Worm (Caenorhabditis elegans) whole organism, L2 larva: Measurements from ENCODE around the gene tmem-17.

Experiments
- ama-1 ChIP-seq: fragments of 150-350 bp; optimal IDR thresholded peaks from 2 replicates; lab custom pipeline; 2018; ENCODE audit warnings: inconsistent platforms
- dmd-4 ChIP-seq: sonication (generic microtip); optimal IDR thresholded peaks from 2 replicates; lab custom pipeline; 2017; ENCODE audit warnings: missing biosample characterization, missing genetic modification characterization
- egl-27 ChIP-seq: sonication (generic microtip); optimal IDR thresholded peaks from 3 replicates; lab custom pipeline; 2017; ENCODE audit warnings: missing biosample characterization, missing genetic modification reagents, missing genetic modification characterization
- lsy-2 ChIP-seq, 2 experiments: fragments of 150-350 bp in 1 of 2; sonication (generic microtip) in 1 of 2; optimal IDR thresholded peaks; 2 replicates each; lab custom pipeline; 2014 to 2017; ENCODE audit warnings: missing biosample characterization in 2 of 2, missing genetic modification characterization in 2 of 2
- nhr-237 ChIP-seq: fragments of 150-350 bp; optimal IDR thresholded peaks from 2 replicates; lab custom pipeline; 2014; ENCODE audit warnings: missing biosample characterization, missing genetic modification characterization
- nhr-6 ChIP-seq: fragments of 150-350 bp; optimal IDR thresholded peaks from 2 replicates; lab custom pipeline; 2014; ENCODE audit warnings: missing biosample characterization, missing genetic modification characterization
- snpc-4 ChIP-seq: fragments of 150-350 bp; optimal IDR thresholded peaks from 2 replicates; lab custom pipeline; 2014; ENCODE audit warnings: missing biosample characterization, missing genetic modification characterization
- zag-1 ChIP-seq: fragments of 150-350 bp; optimal IDR thresholded peaks from 2 replicates; lab custom pipeline; 2014; ENCODE audit warnings: missing biosample characterization, missing genetic modification characterization

- no peak for TF ChIP-seq nhr-237 (tag; lab: Kevin White, UChicago)
- TF ChIP-seq snpc-4 (tag; lab: Kevin White, UChicago), result no peak
- no peak for TF ChIP-seq ama-1
- TF ChIP-seq nhr-6, result no peak
- no peak for TF ChIP-seq egl-27 (tag; lab: Kevin White, UChicago)
- TF ChIP-seq lsy-2 (tag; optimal IDR thresholded peaks at IDR 0.05; lab: Kevin White, UChicago), result no peak
- no peak for TF ChIP-seq dmd-4 (tag; lab: Kevin White, UChicago)
- TF ChIP-seq zag-1 (tag; lab: Kevin White, UChicago), result no peak
These were observed 41.0 kb upstream of the tmem-17 start, which contains the start of gene cyk-1 for ce11 chrIII:7029105-7029504.
